Fruit fly (Drosophila melanogaster): ENCODE data around the gene Act5C.

Act5C gene

dm6 chrX:5901628-5902213, 1.1 kb downstream of the Act5C start (continued):
- TF ChIP-seq fd59A (GFP tag; optimal IDR thresholded peaks at IDR 0.05) = no peak
- no peak; the same call in 2 of the 3 replicates for TF ChIP-seq CG6163 (GFP tag; IDR thresholded peaks at IDR 0.05)
- TF ChIP-seq Sox15 (GFP tag; optimal IDR thresholded peaks at IDR 0.05) = no peak
- TF ChIP-seq CG6854 (GFP tag; optimal IDR thresholded peaks at IDR 0.05) = peak; percentile 74
- TF ChIP-seq Blimp-1 (GFP tag; optimal IDR thresholded peaks at IDR 0.05) = peak; percentile 32
- peak; percentile 81 for TF ChIP-seq Eip78C (GFP tag)
- peak; percentile 73 for TF ChIP-seq vri (GFP tag; optimal IDR thresholded peaks at IDR 0.05)
- peak in 1 of 2 experiments; percentile 42 for TF ChIP-seq salr (GFP tag; optimal IDR thresholded peaks at IDR 0.05)
- TF ChIP-seq achi (GFP tag; optimal IDR thresholded peaks at IDR 0.05) = peak; percentile 19
- no peak for TF ChIP-seq Hr39 (GFP tag; optimal IDR thresholded peaks at IDR 0.05)
- TF ChIP-seq OdsH (GFP tag; optimal IDR thresholded peaks at IDR 0.05) = peak; percentile 28

dm6 chrX:5902701-5903100, 2.0 kb downstream of the Act5C start:
- no peak for TF ChIP-seq CG16779 (tag; optimal IDR thresholded peaks at IDR 0.05)
- TF ChIP-seq CG7368 (GFP tag; optimal IDR thresholded peaks at IDR 0.05) = no peak
- peak; percentile 68 for TF ChIP-seq svp (GFP tag)
- no peak for TF ChIP-seq Sox102F (GFP tag; optimal IDR thresholded peaks at IDR 0.05)

dm6 chrX:5904377-5905085, 3.9 kb downstream of the Act5C start:
- TF ChIP-seq Ets21C (GFP tag; optimal IDR thresholded peaks at IDR 0.05) (no peak), CG8319 (GFP tag; optimal IDR thresholded peaks at IDR 0.05) (no peak), CG32006 (GFP tag; optimal IDR thresholded peaks at IDR 0.05) (no peak), CG7368 (GFP tag; optimal IDR thresholded peaks at IDR 0.05) (no peak), Eip93F (GFP tag; optimal IDR thresholded peaks at IDR 0.05) (no peak), svp (GFP tag) (peak; percentile 78), vri (GFP tag; optimal IDR thresholded peaks at IDR 0.05) (peak; percentile 91), Lpt (GFP tag; optimal IDR thresholded peaks at IDR 0.05) (no peak), Eip78C (GFP tag) (peak; percentile 60), CG3919 (GFP tag; optimal IDR thresholded peaks at IDR 0.05) (no peak), CG6163 (GFP tag; IDR thresholded peaks at IDR 0.05) (0 out of 3 replicates have a peak, but pooled peaks have one; percentile 38), eg (GFP tag; IDR thresholded peaks at IDR 0.05) (peak; percentile 5; the same call in 1 of the 3 replicates), CG11294 (GFP tag; IDR thresholded peaks at IDR 0.05) (no peak)

- TF ChIP-seq CG10631 (GFP tag; optimal IDR thresholded peaks at IDR 0.05) (peak; percentile 11), achi (GFP tag; optimal IDR thresholded peaks at IDR 0.05) (peak; percentile 32), CG6808 (GFP tag; optimal IDR thresholded peaks at IDR 0.05) (peak; percentile 4), Eip78C (GFP tag) (peak; percentile 61), CG32006 (GFP tag; optimal IDR thresholded peaks at IDR 0.05) (peak; percentile 62), CG7368 (GFP tag; optimal IDR thresholded peaks at IDR 0.05) (no peak), Met (GFP tag; optimal IDR thresholded peaks at IDR 0.05) (peak; percentile 7), CG15336 (GFP tag; IDR thresholded peaks at IDR 0.05) (peak; percentile 45), CG6276 (GFP tag; optimal IDR thresholded peaks at IDR 0.05) (no peak), CG3919 (GFP tag; optimal IDR thresholded peaks at IDR 0.05) (peak; percentile 8), acj6 (GFP tag; optimal IDR thresholded peaks at IDR 0.05) (peak; percentile 13), vri (GFP tag; optimal IDR thresholded peaks at IDR 0.05) (no peak)
These were observed 4.4 kb downstream of the Act5C start for dm6 chrX:5905086-5905400.

DNA sequence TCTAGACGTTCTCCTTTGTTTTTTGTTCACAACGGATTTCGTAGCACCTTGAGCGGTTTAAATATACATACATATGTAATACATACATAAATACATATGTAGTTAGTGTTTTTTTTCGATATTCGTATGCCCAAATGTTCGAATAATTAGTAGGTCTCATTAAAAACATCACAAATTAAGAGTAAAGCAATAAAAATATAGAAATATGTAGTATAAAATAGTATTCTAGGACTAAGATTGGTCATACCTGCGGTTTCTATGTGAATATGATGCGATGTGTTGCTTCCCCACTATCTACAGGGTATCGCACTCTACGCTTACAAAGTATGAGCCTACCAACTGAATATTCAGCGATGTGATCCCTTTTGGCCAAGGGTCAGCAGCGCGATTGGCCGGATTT, 4.8 kb downstream of the Act5C start, which contains the start of gene CG4020:
CG4020 (plus strand) TSS at position 301 of the 400 bp plus-strand sequence.
- no peak for TF ChIP-seq CG9139 (GFP tag; optimal IDR thresholded peaks at IDR 0.05)
- peak; percentile 5 for TF ChIP-seq dsx (GFP tag; optimal IDR thresholded peaks at IDR 0.05; ENCODE audit: poor library complexity, severe bottlenecking)
- peak; percentile 55 for TF ChIP-seq svp (GFP tag)
